Worm (Caenorhabditis elegans) whole organism, L4 larva: ENCODE data around the gene T09F3.7.
A peak's percentile ranks its signal among the peaks of the same experiment; 100 is the strongest.

Experiments used
- R02D3.7 ChIP-seq: fragments of 150-350 bp; sonication (generic microtip); optimal IDR thresholded peaks from 3 replicates; lab custom pipeline; 2014; ENCODE audit warnings: missing biosample characterization, missing genetic modification characterization
- Y105C5A.15 ChIP-seq: fragments of 200-800 bp; sonication (Bioruptor generic); IDR thresholded peaks from 2 replicates; pipeline ENCODE4 v1.3.6; 2022; ENCODE audit warnings: missing genetic modification characterization, missing compliant biosample characterization
- ZK546.5 ChIP-seq, 2 experiments: sonication (generic microtip); optimal IDR thresholded peaks; 2 replicates each; lab custom pipeline; 2017; ENCODE audit warnings: missing biosample characterization in 2 of 2, missing genetic modification characterization in 2 of 2
- aha-1 ChIP-seq: fragments of 150-350 bp; peaks from one replicate; lab custom pipeline; 2014; ENCODE audit warnings: missing biosample characterization, missing genetic modification characterization
- egl-27 ChIP-seq: sonication (generic microtip); optimal IDR thresholded peaks from 3 replicates; lab custom pipeline; 2017; ENCODE audit warnings: missing biosample characterization, missing genetic modification reagents, missing genetic modification characterization
- fkh-10 ChIP-seq: fragments of 150-350 bp; optimal IDR thresholded peaks from 2 replicates; lab custom pipeline; 2014; ENCODE audit warnings: missing biosample characterization, missing genetic modification reagents, missing genetic modification characterization
- hlh-11 ChIP-seq: fragments of 200-800 bp; sonication (Bioruptor generic); optimal IDR thresholded peaks from 2 replicates; lab custom pipeline; 2018; ENCODE audit warnings: mild to moderate bottlenecking, missing genetic modification characterization, missing compliant biosample characterization
- lin-39 ChIP-seq: fragments of 150-350 bp; optimal IDR thresholded peaks from 2 replicates; lab custom pipeline; 2014; ENCODE audit warnings: missing biosample characterization, missing genetic modification reagents, missing genetic modification characterization
- nhr-11 ChIP-seq: fragments of 150-350 bp; optimal IDR thresholded peaks from 2 replicates; lab custom pipeline; 2014; ENCODE audit warnings: missing biosample characterization, missing genetic modification characterization
- nhr-111 ChIP-seq: fragments of 200-800 bp; sonication (Bioruptor generic); optimal IDR thresholded peaks from 2 replicates; lab custom pipeline; 2018; ENCODE audit warnings: mild to moderate bottlenecking, missing genetic modification characterization, missing compliant biosample characterization
- nhr-76 ChIP-seq: fragments of 150-350 bp; optimal IDR thresholded peaks from 2 replicates; lab custom pipeline; 2014; ENCODE audit warnings: missing biosample characterization, missing genetic modification characterization
- nhr-77 ChIP-seq: fragments of 150-350 bp; optimal IDR thresholded peaks from 2 replicates; lab custom pipeline; 2014; ENCODE audit warnings: missing biosample characterization, missing genetic modification characterization
- pha-4 ChIP-seq, 2 experiments: fragments of 150-350 bp in 1 of 2; fragments of 200-800 bp in 1 of 2; sonication (Bioruptor generic) in 1 of 2; IDR thresholded peaks in 1 of 2; optimal IDR thresholded peaks in 1 of 2; 2 replicates each; pipeline versions ENCODE4 v1.3.6 to Lab custom; 2014 to 2022; ENCODE audit warnings: missing genetic modification characterization in 2 of 2, missing genetic modification reagents in 2 of 2, missing biosample characterization in 1 of 2, missing compliant biosample characterization in 1 of 2
- ztf-11 ChIP-seq: fragments of 150-350 bp; optimal IDR thresholded peaks from 2 replicates; lab custom pipeline; 2014; ENCODE audit warnings: missing biosample characterization, missing genetic modification characterization

DNA sequence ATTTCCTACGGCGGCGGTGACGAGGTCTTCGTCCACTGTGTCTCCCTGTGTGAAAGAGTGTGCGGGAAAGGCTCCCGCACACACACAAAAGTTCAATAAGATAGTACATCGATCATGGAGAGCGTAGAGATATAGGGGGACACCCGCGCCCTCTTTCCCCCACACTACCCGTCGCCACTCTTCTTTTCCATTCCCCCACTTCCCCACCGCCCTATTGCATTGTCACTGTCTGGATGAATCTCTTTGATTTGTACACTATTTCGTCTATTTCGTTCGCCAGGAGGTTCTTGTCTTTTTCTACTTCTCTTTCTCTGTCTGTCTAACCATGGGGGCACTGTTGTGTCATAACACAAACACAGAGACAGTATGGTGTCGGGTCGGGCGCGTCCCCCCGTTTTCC lies 8.7 kb upstream of the T09F3.7 start:
- TF ChIP-seq nhr-111 (GFP tag; lab: Kevin White, UChicago) (no peak), ZK546.5 (tag; optimal IDR thresholded peaks at IDR 0.05; lab: Kevin White, UChicago) (no peak), nhr-11 (tag; lab: Kevin White, UChicago) (no peak), pha-4 (GFP tag; IDR thresholded peaks at IDR 0.05; lab: Robert Waterston, UW) (peak; percentile 52; the same call in 1 of the 2 replicates), pha-4 (tag; optimal IDR thresholded peaks at IDR 0.05; lab: Kevin White, UChicago) (peak; percentile 48), fkh-10 (no peak), egl-27 (tag; lab: Kevin White, UChicago) (no peak), hlh-11 (tag; lab: Kevin White, UChicago) (peak; percentile 89), aha-1 (tag; lab: Kevin White, UChicago) (peak; percentile 70), nhr-76 (no peak), nhr-77 (peak; percentile 18), lin-39 (tag; lab: Kevin White, UChicago) (no peak), Y105C5A.15 (no peak), ztf-11 (no peak), R02D3.7 (no peak)
